Fruit fly (Drosophila melanogaster) whole organism: ENCODE results near the gene dtr.

Experiments
- CG8478 ChIP-seq: fragments of >200 bp; optimal IDR thresholded peaks from 2 replicates; lab custom pipeline; 2018; ENCODE audit warnings: inconsistent platforms
- EcR ChIP-seq, 2 experiments: fragments of >200 bp; optimal IDR thresholded peaks; 2 replicates each; lab custom pipeline; 2017; ENCODE audit warnings: missing biosample characterization in 2 of 2, missing genetic modification characterization in 2 of 2, missing genetic modification reagents in 2 of 2
- pan ChIP-seq: fragments of >200 bp; optimal IDR thresholded peaks from 2 replicates; lab custom pipeline; 2017
- psq ChIP-seq: fragments of >200 bp; optimal IDR thresholded peaks from 2 replicates; lab custom pipeline; 2017
- usp ChIP-seq: fragments of >200 bp; optimal IDR thresholded peaks from 2 replicates; lab custom pipeline; 2017; ENCODE audit warnings: missing biosample characterization, missing genetic modification characterization, mixed read lengths

- no peak for TF ChIP-seq EcR (GFP tag; optimal IDR thresholded peaks at IDR 0.05; lab: Kevin White, UChicago)
- TF ChIP-seq psq = no peak
- no peak for TF ChIP-seq CG8478
- TF ChIP-seq pan (lab: Kevin White, UChicago) = no peak
- no peak for TF ChIP-seq usp
These were observed 17.0 kb downstream of the dtr start for dm6 chr2L:21377984-21378383.
